Fruit fly (Drosophila melanogaster): ENCODE data around the gene Kcmf1.
A peak's percentile ranks its signal among the peaks of the same experiment; 100 is the strongest.

The Kcmf1 gene

DNA sequence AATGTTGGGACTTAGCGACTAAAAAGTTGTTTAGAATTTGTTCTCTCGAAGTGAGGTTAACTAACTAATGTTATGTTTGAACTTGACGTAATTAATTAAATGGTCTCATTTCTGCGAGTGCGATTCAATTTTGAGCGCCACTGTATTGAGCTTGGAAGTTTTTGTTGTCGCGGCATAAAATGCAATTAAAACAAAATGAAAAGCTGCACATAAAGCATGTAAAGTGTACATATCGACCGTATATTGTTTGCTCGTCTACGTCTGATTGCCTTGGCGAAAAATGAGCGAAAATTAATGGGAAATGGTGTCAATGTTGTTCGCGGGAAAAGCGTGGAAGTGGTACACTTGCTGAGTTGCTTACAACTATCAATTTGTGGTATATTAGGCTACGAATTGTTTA is 2.2 kb upstream of the Kcmf1 start:
- TF ChIP-seq CG9817 (tag; optimal IDR thresholded peaks at IDR 0.05): no peak

DNA sequence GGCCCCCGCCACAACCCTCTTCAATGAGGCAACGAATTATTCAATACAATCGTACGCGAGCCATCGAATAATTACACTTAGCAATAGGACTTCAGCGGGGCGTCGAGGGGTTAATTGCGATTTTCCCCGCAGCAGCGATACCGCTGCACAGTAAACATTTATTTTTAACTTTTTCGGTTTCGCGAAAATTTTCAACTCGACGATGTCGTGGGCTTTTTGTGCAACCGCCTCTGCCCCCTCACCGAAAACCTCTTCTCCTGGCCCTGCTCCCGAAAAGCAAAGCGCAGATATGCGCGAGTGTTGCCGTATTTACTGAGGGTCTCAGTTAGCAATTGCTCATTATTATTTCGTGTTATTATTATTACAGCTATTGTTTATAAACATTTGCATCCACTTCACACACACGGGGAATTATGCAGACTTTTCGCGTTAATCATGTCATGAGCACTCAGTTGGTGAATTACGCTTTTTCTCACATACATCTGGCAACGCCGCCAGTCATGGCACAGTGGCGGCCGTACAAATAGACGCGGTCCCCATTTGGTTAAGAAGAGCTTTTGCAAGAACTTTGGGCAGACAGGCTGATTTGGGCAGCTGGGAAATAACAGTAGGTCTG is 836 bp downstream of the Kcmf1 start:
- TF ChIP-seq Ada2b (GFP tag; IDR thresholded peaks at IDR 0.05): 0 out of 2 replicates have a peak, but pooled peaks have one; percentile 31
- no peak for TF ChIP-seq CG1529 (GFP tag; optimal IDR thresholded peaks at IDR 0.05)
- peak; percentile 57; the same call in 1 of the 2 replicates for TF ChIP-seq chm (GFP tag; IDR thresholded peaks at IDR 0.05)
- TF ChIP-seq CG7745 (tag; optimal IDR thresholded peaks at IDR 0.05): no peak
- peak; percentile 50 for TF ChIP-seq dm (GFP tag; optimal IDR thresholded peaks at IDR 0.05)
- TF ChIP-seq nerfin-1 (tag; optimal IDR thresholded peaks at IDR 0.05): peak; percentile 25
- TF ChIP-seq CG13424 (tag; optimal IDR thresholded peaks at IDR 0.05): peak; percentile 52
- peak; percentile 97 for TF ChIP-seq CG11696 (GFP tag; IDR thresholded peaks at IDR 0.05)
- peak; percentile 45 for TF ChIP-seq corto (GFP tag; optimal IDR thresholded peaks at IDR 0.05)
- peak; percentile 44 for TF ChIP-seq Max (GFP tag; optimal IDR thresholded peaks at IDR 0.05)
- TF ChIP-seq CG6272 (GFP tag; IDR thresholded peaks at IDR 0.05): no peak
- TF ChIP-seq gfzf (GFP tag; optimal IDR thresholded peaks at IDR 0.05): peak; percentile 14
- no peak for TF ChIP-seq esg (GFP tag; conservative IDR thresholded peaks at IDR 0.05)
- TF ChIP-seq HLHmδ (GFP tag; optimal IDR thresholded peaks at IDR 0.05): no peak
- TF ChIP-seq prd (optimal IDR thresholded peaks at IDR 0.05): no peak
- TF ChIP-seq prd (GFP tag; IDR thresholded peaks at IDR 0.05): peak; percentile 37; the same call in 1 of the 3 replicates
- peak; percentile 45 for TF ChIP-seq en (GFP tag; optimal IDR thresholded peaks at IDR 0.05)
- TF ChIP-seq hkb (optimal IDR thresholded peaks at IDR 0.05): peak; percentile 33
- TF ChIP-seq hkb (GFP tag; IDR thresholded peaks at IDR 0.05): 0 out of 2 replicates have a peak, but pooled peaks have one; percentile 12
- TF ChIP-seq CG3281 (GFP tag; optimal IDR thresholded peaks at IDR 0.05): peak; percentile 57
- TF ChIP-seq sna (GFP tag; IDR thresholded peaks at IDR 0.05; ENCODE audit: partially characterized antibody): 0 out of 2 replicates have a peak, but pooled peaks have one; percentile 46
- peak in 1 of 2 experiments; percentile 15 for TF ChIP-seq insv (GFP tag; optimal IDR thresholded peaks at IDR 0.05)
- peak; percentile 56 for TF ChIP-seq CG9876 (GFP tag; optimal IDR thresholded peaks at IDR 0.05)
- no peak for TF ChIP-seq CG17912 (GFP tag; optimal IDR thresholded peaks at IDR 0.05)
- peak; percentile 45 for TF ChIP-seq nmo (GFP tag; optimal IDR thresholded peaks at IDR 0.05)
- peak; percentile 39; the same call in 1 of the 2 replicates for TF ChIP-seq onecut (GFP tag; IDR thresholded peaks at IDR 0.05)
- no peak for TF ChIP-seq sqz (GFP tag; optimal IDR thresholded peaks at IDR 0.05)
- TF ChIP-seq vnd (GFP tag; IDR thresholded peaks at IDR 0.05; ENCODE audit: partially characterized antibody): no peak
- peak; percentile 31; the same call in 1 of the 2 replicates for TF ChIP-seq sob (GFP tag; IDR thresholded peaks at IDR 0.05)
- no peak for TF ChIP-seq CG11560 (tag; IDR thresholded peaks at IDR 0.05)
- peak; percentile 56 for TF ChIP-seq Rfx (GFP tag; IDR thresholded peaks at IDR 0.05)
- TF ChIP-seq Mrtf (GFP tag; IDR thresholded peaks at IDR 0.05): 0 out of 3 replicates have a peak, but pooled peaks have one; percentile 20
- peak; percentile 60 for TF ChIP-seq Bteb2 (GFP tag; optimal IDR thresholded peaks at IDR 0.05)
- TF ChIP-seq CG1792 (GFP tag; optimal IDR thresholded peaks at IDR 0.05): peak; percentile 18
- no peak for TF ChIP-seq CG2889 (GFP tag; IDR thresholded peaks at IDR 0.05)
- TF ChIP-seq CG17328 (GFP tag; IDR thresholded peaks at IDR 0.05): peak; percentile 46; the same call in 1 of the 2 replicates
- 0 out of 2 replicates have a peak, but pooled peaks have one; percentile 17 for TF ChIP-seq CG4404 (GFP tag; IDR thresholded peaks at IDR 0.05)
- no peak for TF ChIP-seq CG10209 (GFP tag; optimal IDR thresholded peaks at IDR 0.05)
- TF ChIP-seq Gug (GFP tag; IDR thresholded peaks at IDR 0.05): peak; percentile 31; the same call in 1 of the 4 replicates
- no peak for TF ChIP-seq tna (GFP tag; IDR thresholded peaks at IDR 0.05; ENCODE audit: partially characterized antibody)
- TF ChIP-seq Hsf (GFP tag; optimal IDR thresholded peaks at IDR 0.05): peak; percentile 52
- peak; percentile 93 for TF ChIP-seq sens (GFP tag)
- TF ChIP-seq CG2712 (tag; optimal IDR thresholded peaks at IDR 0.05): peak; percentile 49
- no peak for TF ChIP-seq cad (GFP tag; optimal IDR thresholded peaks at IDR 0.05)
- TF ChIP-seq CG15479 (GFP tag; optimal IDR thresholded peaks at IDR 0.05): peak; percentile 6
- TF ChIP-seq ftz-f1 (GFP tag; optimal IDR thresholded peaks at IDR 0.05): peak; percentile 71
- no peak for TF ChIP-seq cato (GFP tag; optimal IDR thresholded peaks at IDR 0.05; ENCODE audit: borderline replicate concordance)
